Fruit fly (Drosophila melanogaster): ENCODE results near the gene bdwf.

Gene bdwf

DNA sequence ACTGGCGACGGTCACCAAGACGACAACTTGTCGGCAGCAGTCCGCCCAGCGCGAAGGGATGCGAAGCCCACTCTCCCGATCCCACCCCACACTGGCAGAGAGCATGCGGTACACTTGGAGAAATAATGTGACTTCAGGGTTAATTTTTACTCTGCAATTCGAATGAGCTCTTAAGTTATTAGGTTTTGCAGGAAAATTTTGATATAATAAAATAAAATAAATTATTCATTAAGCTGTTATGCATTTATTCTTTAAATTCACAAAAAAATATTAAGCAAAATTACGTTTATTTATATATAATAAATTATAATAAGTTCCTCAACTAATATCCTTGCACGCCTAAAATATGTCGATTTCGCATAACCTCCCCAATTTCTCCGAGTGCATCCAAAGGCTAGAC, 5.9 kb upstream of the bdwf start (continued):
- 0 out of 2 replicates have a peak, but pooled peaks have one; percentile 29 for TF ChIP-seq seq (GFP tag; IDR thresholded peaks at IDR 0.05)
- TF ChIP-seq Hand (GFP tag; optimal IDR thresholded peaks at IDR 0.05): no peak
- no peak for TF ChIP-seq TFAM (GFP tag; optimal IDR thresholded peaks at IDR 0.05)
- peak; percentile 38 for TF ChIP-seq CG30403 (GFP tag; optimal IDR thresholded peaks at IDR 0.05)
- no peak for TF ChIP-seq ato (GFP tag; IDR thresholded peaks at IDR 0.05; ENCODE audit: partially characterized antibody)
- TF ChIP-seq Sry-β (GFP tag; optimal IDR thresholded peaks at IDR 0.05): no peak
- no peak for TF ChIP-seq Blimp-1 (GFP tag; optimal IDR thresholded peaks at IDR 0.05)
- peak; percentile 8 for TF ChIP-seq D19A (tag; optimal IDR thresholded peaks at IDR 0.05)
- peak; percentile 51; the same call in 1 of the 2 replicates for TF ChIP-seq esg (GFP tag; conservative IDR thresholded peaks at IDR 0.05)
- TF ChIP-seq CG12659 (GFP tag; optimal IDR thresholded peaks at IDR 0.05): peak; percentile 24
- TF ChIP-seq chif (GFP tag; optimal IDR thresholded peaks at IDR 0.05): no peak
- TF ChIP-seq nmo (GFP tag; optimal IDR thresholded peaks at IDR 0.05): peak; percentile 52
- TF ChIP-seq HLH4C (GFP tag; IDR thresholded peaks at IDR 0.05; ENCODE audit: partially characterized antibody): no peak
- TF ChIP-seq CG7839 (tag; optimal IDR thresholded peaks at IDR 0.05): no peak
- peak in 1 of 2 experiments; percentile 42 for TF ChIP-seq bsh (GFP tag; optimal IDR thresholded peaks at IDR 0.05)
- TF ChIP-seq CG2202 (tag; optimal IDR thresholded peaks at IDR 0.05): peak; percentile 25
- TF ChIP-seq ken (GFP tag; IDR thresholded peaks at IDR 0.05): no peak
- TF ChIP-seq CG14965 (GFP tag; optimal IDR thresholded peaks at IDR 0.05; ENCODE audit: borderline replicate concordance): no peak
- TF ChIP-seq az2 (GFP tag; optimal IDR thresholded peaks at IDR 0.05): peak; percentile 23
- TF ChIP-seq zfh2 (GFP tag; optimal IDR thresholded peaks at IDR 0.05): no peak
- no peak for TF ChIP-seq cg (GFP tag; optimal IDR thresholded peaks at IDR 0.05)
- no peak for TF ChIP-seq stc (GFP tag; IDR thresholded peaks at IDR 0.05)
- peak; percentile 40 for TF ChIP-seq CoRest (tag; optimal IDR thresholded peaks at IDR 0.05)
- peak; percentile 52 for TF ChIP-seq grau (tag; optimal IDR thresholded peaks at IDR 0.05)
- TF ChIP-seq pum (GFP tag; optimal IDR thresholded peaks at IDR 0.05): no peak
- no peak for TF ChIP-seq CG10147 (GFP tag; optimal IDR thresholded peaks at IDR 0.05)
- no peak for TF ChIP-seq CG10321 (GFP tag; IDR thresholded peaks at IDR 0.05)
- no peak for TF ChIP-seq Bteb2 (GFP tag; optimal IDR thresholded peaks at IDR 0.05)
- TF ChIP-seq lmd (GFP tag; IDR thresholded peaks at IDR 0.05): 0 out of 2 replicates have a peak, but pooled peaks have one; percentile 12
- TF ChIP-seq CG8924 (tag; optimal IDR thresholded peaks at IDR 0.05): peak; percentile 13
- peak; percentile 7 for TF ChIP-seq Sox100B (GFP tag; optimal IDR thresholded peaks at IDR 0.05)
- no peak for TF ChIP-seq ro (GFP tag; IDR thresholded peaks at IDR 0.05)
- TF ChIP-seq ewg (GFP tag; optimal IDR thresholded peaks at IDR 0.05): no peak
- TF ChIP-seq Ptx1 (GFP tag; IDR thresholded peaks at IDR 0.05): peak; percentile 41; the same call in 1 of the 2 replicates
- TF ChIP-seq dmrt11E (tag; optimal IDR thresholded peaks at IDR 0.05): peak; percentile 63
- TF ChIP-seq CG3281 (GFP tag; optimal IDR thresholded peaks at IDR 0.05): no peak
- peak; percentile 13; the same call in 1 of the 3 replicates for TF ChIP-seq CG2889 (GFP tag; IDR thresholded peaks at IDR 0.05)
- TF ChIP-seq CG6683 (GFP tag; optimal IDR thresholded peaks at IDR 0.05): peak; percentile 16
- no peak for TF ChIP-seq peb (GFP tag; IDR thresholded peaks at IDR 0.05)
- no peak for TF ChIP-seq toy (GFP tag; IDR thresholded peaks at IDR 0.05)
- no peak for TF ChIP-seq usp (GFP tag; optimal IDR thresholded peaks at IDR 0.05)
- TF ChIP-seq CG33557 (GFP tag; optimal IDR thresholded peaks at IDR 0.05): no peak
- TF ChIP-seq cad (GFP tag; optimal IDR thresholded peaks at IDR 0.05): no peak
- TF ChIP-seq CG12391 (tag; optimal IDR thresholded peaks at IDR 0.05): peak; percentile 50
- TF ChIP-seq CG17361 (GFP tag; IDR thresholded peaks at IDR 0.05): peak; percentile 63
- TF ChIP-seq CG3995 (GFP tag; optimal IDR thresholded peaks at IDR 0.05): no peak
- TF ChIP-seq CG12942 (GFP tag; optimal IDR thresholded peaks at IDR 0.05): no peak
- TF ChIP-seq slp2 (GFP tag; optimal IDR thresholded peaks at IDR 0.05): no peak
- no peak for TF ChIP-seq ab (GFP tag; optimal IDR thresholded peaks at IDR 0.05)
- no peak for TF ChIP-seq CG11560 (tag; IDR thresholded peaks at IDR 0.05)
- TF ChIP-seq MESR4 (GFP tag; optimal IDR thresholded peaks at IDR 0.05): no peak
